Fruit fly (Drosophila melanogaster): Measurements from ENCODE around the gene CG17122.
A peak's percentile ranks its signal among the peaks of the same experiment; 100 is the strongest.

The CG17122 gene

DNA sequence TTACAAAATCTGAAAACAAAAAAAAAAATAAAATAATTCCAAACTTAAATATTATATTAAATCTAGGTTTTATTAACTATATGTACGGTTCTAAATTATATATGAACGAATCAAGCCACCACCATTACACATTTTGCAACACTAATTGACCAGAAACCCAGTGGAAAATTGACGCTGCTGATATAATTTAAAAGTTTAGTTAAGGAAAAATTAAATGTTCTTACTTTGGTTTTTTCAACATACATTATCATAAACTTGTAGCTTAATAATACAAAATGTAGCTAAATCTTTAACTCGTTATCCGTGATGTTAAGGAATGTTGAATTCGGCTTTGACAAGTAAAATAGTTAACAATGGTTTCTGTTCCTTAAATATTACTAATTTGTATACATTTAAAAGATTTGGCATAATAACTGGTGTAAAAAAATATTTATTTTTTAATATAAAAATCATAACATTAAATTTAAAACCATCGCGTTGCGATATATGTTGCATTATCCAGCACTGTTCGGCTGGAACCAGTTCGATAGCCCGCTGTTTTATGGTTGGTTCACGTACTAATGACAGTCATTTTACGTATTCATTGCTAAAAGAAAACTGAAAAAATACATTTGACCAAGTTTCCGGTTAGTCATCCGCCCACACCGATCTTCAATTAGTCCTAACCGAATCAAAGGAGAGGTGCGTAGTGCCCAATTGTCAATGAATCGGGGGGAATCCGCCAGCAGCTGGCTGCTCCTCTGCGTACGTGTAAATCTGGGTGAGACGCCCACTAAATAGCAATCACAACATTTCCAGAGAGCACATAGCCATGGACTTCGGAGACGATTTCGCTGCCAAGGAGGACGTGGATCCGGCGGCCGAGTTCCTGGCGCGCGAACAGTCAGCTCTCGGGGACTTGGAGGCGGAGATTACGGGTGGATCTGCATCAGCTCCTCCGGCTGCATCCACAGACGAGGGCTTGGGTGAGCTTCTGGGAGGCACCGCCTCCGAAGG lies 32.9 kb downstream of the CG17122 start (continued):
- peak; percentile 21 for TF ChIP-seq CG16815 (GFP tag; optimal IDR thresholded peaks at IDR 0.05)
- TF ChIP-seq CG12219 (GFP tag; optimal IDR thresholded peaks at IDR 0.05) = peak; percentile 2
- TF ChIP-seq CG3163 (GFP tag; optimal IDR thresholded peaks at IDR 0.05) = no peak
- no peak for TF ChIP-seq tx (GFP tag; optimal IDR thresholded peaks at IDR 0.05)
- peak; percentile 32 for TF ChIP-seq CG14050 (GFP tag; IDR thresholded peaks at IDR 0.05)
- peak; percentile 31 for TF ChIP-seq CG2116 (GFP tag; optimal IDR thresholded peaks at IDR 0.05)
- no peak for TF ChIP-seq CG1647 (GFP tag; optimal IDR thresholded peaks at IDR 0.05)
- TF ChIP-seq phol (tag; optimal IDR thresholded peaks at IDR 0.05) = peak; percentile 68
- no peak for TF ChIP-seq pnt (GFP tag; optimal IDR thresholded peaks at IDR 0.05)
- peak; percentile 51 for TF ChIP-seq Dek (tag; optimal IDR thresholded peaks at IDR 0.05)
- peak; percentile 64 for TF ChIP-seq CG3281 (GFP tag; optimal IDR thresholded peaks at IDR 0.05)
- no peak for TF ChIP-seq dimm (GFP tag; IDR thresholded peaks at IDR 0.05)
- TF ChIP-seq CG8281 (tag; optimal IDR thresholded peaks at IDR 0.05) = no peak
- TF ChIP-seq her (GFP tag; optimal IDR thresholded peaks at IDR 0.05) = no peak
- peak; percentile 15 for TF ChIP-seq CG31388 (GFP tag; optimal IDR thresholded peaks at IDR 0.05)
- TF ChIP-seq eyg (GFP tag; optimal IDR thresholded peaks at IDR 0.05) = no peak
- peak; percentile 30 for TF ChIP-seq dmrt11E (tag; optimal IDR thresholded peaks at IDR 0.05)
- TF ChIP-seq NK7.1 (GFP tag; optimal IDR thresholded peaks at IDR 0.05) = no peak
- no peak for TF ChIP-seq run (tag; optimal IDR thresholded peaks at IDR 0.05)
- TF ChIP-seq nerfin-1 (tag; optimal IDR thresholded peaks at IDR 0.05) = peak; percentile 65
- TF ChIP-seq E2f1 (GFP tag; IDR thresholded peaks at IDR 0.05) = peak; percentile 20; the same call in 1 of the 2 replicates
- peak; percentile 52 for TF ChIP-seq ci (GFP tag; IDR thresholded peaks at IDR 0.05)
- no peak for TF ChIP-seq Atf3 (GFP tag; optimal IDR thresholded peaks at IDR 0.05)
- peak; percentile 10 for TF ChIP-seq trem (tag; optimal IDR thresholded peaks at IDR 0.05)
- TF ChIP-seq CG6813 (GFP tag; optimal IDR thresholded peaks at IDR 0.05) = peak; percentile 0
- no peak for TF ChIP-seq CHES-1-like (GFP tag; optimal IDR thresholded peaks at IDR 0.05)
- no peak for TF ChIP-seq Mrtf (GFP tag; IDR thresholded peaks at IDR 0.05)
- no peak for TF ChIP-seq toy (GFP tag; IDR thresholded peaks at IDR 0.05)
- peak; percentile 34; the same call in 1 of the 2 replicates for TF ChIP-seq wor (GFP tag; IDR thresholded peaks at IDR 0.05)
- peak; percentile 56 for TF ChIP-seq ind (GFP tag; optimal IDR thresholded peaks at IDR 0.05)
- TF ChIP-seq CG17361 (GFP tag; IDR thresholded peaks at IDR 0.05) = peak; percentile 80
- peak; percentile 8 for TF ChIP-seq CG10654 (GFP tag; optimal IDR thresholded peaks at IDR 0.05)
- TF ChIP-seq slou (GFP tag; optimal IDR thresholded peaks at IDR 0.05) = peak; percentile 2
- no peak for TF ChIP-seq zfh2 (GFP tag; optimal IDR thresholded peaks at IDR 0.05)
- TF ChIP-seq gfzf (GFP tag; optimal IDR thresholded peaks at IDR 0.05) = no peak
- TF ChIP-seq prd (optimal IDR thresholded peaks at IDR 0.05) = no peak
- TF ChIP-seq prd (GFP tag; IDR thresholded peaks at IDR 0.05) = peak; percentile 77
- TF ChIP-seq Ssrp (tag; optimal IDR thresholded peaks at IDR 0.05) = peak; percentile 60
- peak; percentile 22; the same call in 1 of the 2 replicates for TF ChIP-seq CG17328 (GFP tag; IDR thresholded peaks at IDR 0.05)
- peak; percentile 34 for TF ChIP-seq CG31224 (GFP tag; IDR thresholded peaks at IDR 0.05)
- TF ChIP-seq BEAF-32 (GFP tag; optimal IDR thresholded peaks at IDR 0.05) = peak; percentile 76
- peak; percentile 53 for TF ChIP-seq CG15601 (tag; optimal IDR thresholded peaks at IDR 0.05)
- TF ChIP-seq pb (GFP tag; optimal IDR thresholded peaks at IDR 0.05) = no peak
- TF ChIP-seq CG31441 (GFP tag; IDR thresholded peaks at IDR 0.05) = no peak; the same call in none of the 2 replicates
- TF ChIP-seq Nf-YC (tag; optimal IDR thresholded peaks at IDR 0.05) = peak; percentile 58
- no peak for TF ChIP-seq Vsx1 (GFP tag; optimal IDR thresholded peaks at IDR 0.05)
- TF ChIP-seq corto (GFP tag; optimal IDR thresholded peaks at IDR 0.05) = peak; percentile 48
- TF ChIP-seq lab (GFP tag; optimal IDR thresholded peaks at IDR 0.05) = peak; percentile 74
- peak; percentile 30; the same call in 1 of the 2 replicates for TF ChIP-seq Oaz (GFP tag; IDR thresholded peaks at IDR 0.05)

All from whole organism, embryonic.